Fruit fly (Drosophila melanogaster) whole organism, embryonic: ENCODE results near the gene PIG-C.

ENCODE experiments used
- CG10274 ChIP-seq: fragments of 200-800 bp; sonication (Bioruptor generic); optimal IDR thresholded peaks from 3 replicates; lab custom pipeline; 2017; ENCODE audit warnings: missing biosample characterization, mild to moderate bottlenecking, missing genetic modification characterization
- CG10462 ChIP-seq: fragments of 200-800 bp; sonication (Bioruptor generic); optimal IDR thresholded peaks from 2 replicates; lab custom pipeline; 2016; ENCODE audit warnings: missing biosample characterization, missing genetic modification characterization
- CG11560 ChIP-seq: fragments of 200-800 bp; sonication (Bioruptor generic); IDR thresholded peaks from 3 replicates; pipeline ENCODE4 v1.3.6; 2022; ENCODE audit warnings: missing biosample characterization, missing genetic modification characterization
- CG11695 ChIP-seq: fragments of 200-800 bp; sonication (Bioruptor generic); IDR thresholded peaks from 3 replicates; pipeline ENCODE4 v1.3.6; 2022; ENCODE audit warnings: missing biosample characterization, missing genetic modification characterization
- CG12391 ChIP-seq: fragments of 200-800 bp; sonication (Bioruptor generic); optimal IDR thresholded peaks from 3 replicates; lab custom pipeline; 2018; ENCODE audit warnings: missing biosample characterization, mild to moderate bottlenecking, missing genetic modification characterization, moderate library complexity
- CG12659 ChIP-seq: fragments of 200-800 bp; sonication (Bioruptor generic); optimal IDR thresholded peaks from 3 replicates; lab custom pipeline; 2017; ENCODE audit warnings: mild to moderate bottlenecking, missing biosample characterization, missing genetic modification reagents, missing genetic modification characterization
- CG1602 ChIP-seq: fragments of 200-800 bp; sonication (Bioruptor generic); optimal IDR thresholded peaks from 3 replicates; lab custom pipeline; 2016; ENCODE audit warnings: missing biosample characterization, missing genetic modification characterization
- CG17802 ChIP-seq: fragments of 200-800 bp; sonication (Bioruptor generic); optimal IDR thresholded peaks from 2 replicates; lab custom pipeline; 2018; ENCODE audit warnings: missing biosample characterization, mild to moderate bottlenecking, missing genetic modification characterization, moderate library complexity
- CG2889 ChIP-seq: fragments of 200-800 bp; sonication (Bioruptor generic); IDR thresholded peaks from 3 replicates; pipeline ENCODE4 v1.3.6; 2022; ENCODE audit warnings: missing biosample characterization, missing genetic modification characterization
- CG31224 ChIP-seq: fragments of 200-800 bp; sonication (Bioruptor generic); IDR thresholded peaks from 2 replicates; pipeline ENCODE4 v1.3.6; 2022; ENCODE audit warnings: missing biosample characterization, missing genetic modification characterization
- CG31388 ChIP-seq: fragments of 200-800 bp; sonication (Bioruptor generic); optimal IDR thresholded peaks from 2 replicates; lab custom pipeline; 2016; ENCODE audit warnings: missing biosample characterization, missing genetic modification characterization
- CG31441 ChIP-seq: fragments of 200-800 bp; sonication (Bioruptor generic); IDR thresholded peaks from 2 replicates; pipeline ENCODE4 v1.3.6; 2022; ENCODE audit warnings: missing biosample characterization, missing genetic modification characterization
- CG6765 ChIP-seq: fragments of 200-800 bp; sonication (Bioruptor generic); optimal IDR thresholded peaks from 3 replicates; lab custom pipeline; 2017; ENCODE audit warnings: missing biosample characterization, mild to moderate bottlenecking, missing genetic modification characterization
- CG7357 ChIP-seq: fragments of 200-800 bp; sonication (Bioruptor generic); IDR thresholded peaks from 3 replicates; pipeline ENCODE4 v1.3.6; 2022; ENCODE audit warnings: missing biosample characterization, missing genetic modification characterization
- CG7786 ChIP-seq: fragments of 200-800 bp; sonication (Bioruptor generic); optimal IDR thresholded peaks from 2 replicates; lab custom pipeline; 2016; ENCODE audit warnings: missing biosample characterization, missing genetic modification characterization
- Deaf1 ChIP-seq: fragments of 200-800 bp; optimal IDR thresholded peaks from 3 replicates; lab custom pipeline; 2019; ENCODE audit warnings: missing biosample characterization, mild to moderate bottlenecking, missing genetic modification characterization, moderate library complexity
- E2f1 ChIP-seq: fragments of 200-800 bp; sonication (Bioruptor generic); IDR thresholded peaks from 2 replicates; pipeline ENCODE4 v1.3.6; 2022; ENCODE audit warnings: missing biosample characterization, missing genetic modification characterization
- ERR ChIP-seq: fragments of 200-800 bp; sonication (Bioruptor generic); optimal IDR thresholded peaks from 2 replicates; lab custom pipeline; 2016; ENCODE audit warnings: missing biosample characterization, missing genetic modification characterization
- Gsc ChIP-seq: fragments of 200-800 bp; sonication (Bioruptor generic); IDR thresholded peaks from 2 replicates; pipeline ENCODE4 v1.3.6; 2022; ENCODE audit warnings: missing biosample characterization, missing genetic modification characterization
- HLH4C ChIP-seq: fragments of 200-800 bp; sonication (Bioruptor generic); IDR thresholded peaks from 3 replicates; pipeline ENCODE4 v1.3.6; 2022; ENCODE audit warnings: missing biosample characterization, missing genetic modification characterization; ENCODE audit not compliant: partially characterized antibody
- HLHmδ ChIP-seq: fragments of 200-800 bp; sonication (Bioruptor generic); optimal IDR thresholded peaks from 2 replicates; lab custom pipeline; 2018; ENCODE audit warnings: missing biosample characterization, mild to moderate bottlenecking, missing genetic modification characterization, moderate library complexity
- Hey ChIP-seq: fragments of 200-800 bp; sonication (Bioruptor generic); optimal IDR thresholded peaks from 3 replicates; lab custom pipeline; 2018; ENCODE audit warnings: missing biosample characterization, mild to moderate bottlenecking, missing genetic modification characterization
- MBD-R2 ChIP-seq: fragments of 200-800 bp; sonication (Bioruptor generic); IDR thresholded peaks from 2 replicates; pipeline ENCODE4 v1.3.6; 2022; ENCODE audit warnings: missing biosample characterization, missing genetic modification characterization
- Mrtf ChIP-seq: fragments of 200-800 bp; sonication (Bioruptor generic); IDR thresholded peaks from 3 replicates; pipeline ENCODE4 v1.3.6; 2022; ENCODE audit warnings: missing biosample characterization, missing genetic modification characterization
- NC2β ChIP-seq: fragments of 200-800 bp; sonication (Bioruptor generic); optimal IDR thresholded peaks from 2 replicates; lab custom pipeline; 2016; ENCODE audit warnings: missing biosample characterization, missing genetic modification characterization
- Sox102F ChIP-seq: fragments of 200-800 bp; sonication (Bioruptor generic); optimal IDR thresholded peaks from 2 replicates; lab custom pipeline; 2018; ENCODE audit warnings: missing biosample characterization, mild to moderate bottlenecking, missing genetic modification characterization, moderate library complexity
- ap ChIP-seq: fragments of 200-800 bp; sonication (Bioruptor generic); IDR thresholded peaks from 2 replicates; pipeline ENCODE4 v1.3.6; 2022; ENCODE audit warnings: missing biosample characterization, missing genetic modification characterization
- bsh ChIP-seq, 2 experiments: fragments of 200-800 bp; sonication (Bioruptor generic); optimal IDR thresholded peaks; 2 replicates each; lab custom pipeline; 2017 to 2018; ENCODE audit warnings: mild to moderate bottlenecking in 2 of 2, missing biosample characterization in 2 of 2, missing genetic modification characterization in 2 of 2, moderate library complexity in 1 of 2
- cas ChIP-seq: fragments of 200-800 bp; sonication (Bioruptor generic); IDR thresholded peaks from 2 replicates; pipeline ENCODE4 v1.3.6; 2022; ENCODE audit warnings: missing biosample characterization, missing genetic modification characterization
- chif ChIP-seq, 2 experiments: fragments of 200-800 bp; sonication (Bioruptor generic); optimal IDR thresholded peaks; 3 replicates each; lab custom pipeline; 2016; ENCODE audit warnings: missing biosample characterization in 2 of 2, missing genetic modification characterization in 2 of 2
- danr ChIP-seq: fragments of 200-800 bp; sonication (Bioruptor generic); IDR thresholded peaks from 2 replicates; pipeline ENCODE4 v1.3.6; 2022; ENCODE audit warnings: missing biosample characterization, missing genetic modification characterization
- en ChIP-seq: fragments of 200-800 bp; sonication (Bioruptor generic); optimal IDR thresholded peaks from 2 replicates; lab custom pipeline; 2016; ENCODE audit warnings: missing biosample characterization, missing genetic modification characterization
- ewg ChIP-seq: fragments of 200-800 bp; sonication (Bioruptor generic); optimal IDR thresholded peaks from 3 replicates; lab custom pipeline; 2017; ENCODE audit warnings: mild to moderate bottlenecking, missing biosample characterization, missing genetic modification reagents, missing genetic modification characterization
- fd3F ChIP-seq: fragments of 200-800 bp; sonication (Bioruptor generic); optimal IDR thresholded peaks from 2 replicates; lab custom pipeline; 2018; ENCODE audit warnings: missing biosample characterization, mild to moderate bottlenecking, missing genetic modification characterization, moderate library complexity
- fu2 ChIP-seq: fragments of 200-800 bp; sonication (Bioruptor generic); optimal IDR thresholded peaks from 2 replicates; lab custom pipeline; 2016; ENCODE audit warnings: missing biosample characterization, missing genetic modification characterization
- hth ChIP-seq: fragments of >200 bp; optimal IDR thresholded peaks from 2 replicates; lab custom pipeline; 2017; ENCODE audit warnings: inconsistent platforms
- knrl ChIP-seq: fragments of 200-800 bp; sonication (Bioruptor generic); IDR thresholded peaks from 3 replicates; pipeline ENCODE4 v1.3.6; 2022; ENCODE audit warnings: missing biosample characterization, missing genetic modification characterization; ENCODE audit not compliant: partially characterized antibody
- lilli ChIP-seq: fragments of 200-800 bp; sonication (Bioruptor generic); optimal IDR thresholded peaks from 3 replicates; lab custom pipeline; 2016; ENCODE audit warnings: missing biosample characterization, missing genetic modification characterization
- lov ChIP-seq, 2 experiments: fragments of 200-800 bp in 1 of 2; fragments of >200 bp in 1 of 2; sonication (Bioruptor generic) in 1 of 2; IDR thresholded peaks in 1 of 2; optimal IDR thresholded peaks in 1 of 2; 2 replicates in 1 of 2; 3 replicates in 1 of 2; pipeline versions ENCODE4 v1.3.6 to Lab custom; 2017 to 2022; ENCODE audit warnings: missing biosample characterization in 1 of 2, missing genetic modification characterization in 1 of 2
- mld ChIP-seq: fragments of 200-800 bp; sonication (Bioruptor generic); IDR thresholded peaks from 3 replicates; pipeline ENCODE4 v1.3.6; 2022; ENCODE audit warnings: missing biosample characterization, missing genetic modification characterization; ENCODE audit not compliant: partially characterized antibody
- pan ChIP-seq, 4 experiments: fragments of >200 bp in 3 of 4; fragments of 200-800 bp in 1 of 4; sonication (Bioruptor generic) in 1 of 4; optimal IDR thresholded peaks in 3 of 4; IDR thresholded peaks in 1 of 4; 2 replicates each; pipeline versions ENCODE4 v1.3.6 to Lab custom; 2017 to 2022; ENCODE audit warnings: missing biosample characterization in 2 of 4, missing genetic modification characterization in 2 of 4, mixed read lengths in 1 of 4
- shn ChIP-seq: fragments of 200-800 bp; sonication (Bioruptor generic); optimal IDR thresholded peaks from 3 replicates; lab custom pipeline; 2016; ENCODE audit warnings: missing biosample characterization, missing genetic modification characterization
- slp2 ChIP-seq: fragments of 200-800 bp; sonication (Bioruptor generic); optimal IDR thresholded peaks from 2 replicates; lab custom pipeline; 2016; ENCODE audit warnings: missing biosample characterization, missing genetic modification characterization
- stc ChIP-seq: fragments of 200-800 bp; sonication (Bioruptor generic); IDR thresholded peaks from 2 replicates; pipeline ENCODE4 v1.3.6; 2022; ENCODE audit warnings: missing biosample characterization, missing genetic modification characterization
- trem ChIP-seq: fragments of 200-800 bp; optimal IDR thresholded peaks from 3 replicates; lab custom pipeline; 2019; ENCODE audit warnings: missing biosample characterization, mild to moderate bottlenecking, missing genetic modification characterization, moderate library complexity
- tup ChIP-seq: fragments of 200-800 bp; sonication (Bioruptor generic); optimal IDR thresholded peaks from 2 replicates; lab custom pipeline; 2016; ENCODE audit warnings: missing biosample characterization, mild to moderate bottlenecking, missing genetic modification characterization, moderate library complexity
- vfl ChIP-seq: fragments of 200-800 bp; sonication (Bioruptor generic); optimal IDR thresholded peaks from 2 replicates; lab custom pipeline; 2016; ENCODE audit warnings: missing biosample characterization, missing genetic modification characterization
- wdn ChIP-seq: fragments of 200-800 bp; sonication (Bioruptor generic); IDR thresholded peaks from 2 replicates; pipeline ENCODE4 v1.3.6; 2022; ENCODE audit warnings: missing biosample characterization, missing genetic modification characterization
- zen2 ChIP-seq: fragments of 200-800 bp; sonication (Bioruptor generic); IDR thresholded peaks from 3 replicates; pipeline ENCODE4 v1.3.6; 2022; ENCODE audit warnings: missing biosample characterization, missing genetic modification characterization; ENCODE audit not compliant: partially characterized antibody

PIG-C gene

DNA sequence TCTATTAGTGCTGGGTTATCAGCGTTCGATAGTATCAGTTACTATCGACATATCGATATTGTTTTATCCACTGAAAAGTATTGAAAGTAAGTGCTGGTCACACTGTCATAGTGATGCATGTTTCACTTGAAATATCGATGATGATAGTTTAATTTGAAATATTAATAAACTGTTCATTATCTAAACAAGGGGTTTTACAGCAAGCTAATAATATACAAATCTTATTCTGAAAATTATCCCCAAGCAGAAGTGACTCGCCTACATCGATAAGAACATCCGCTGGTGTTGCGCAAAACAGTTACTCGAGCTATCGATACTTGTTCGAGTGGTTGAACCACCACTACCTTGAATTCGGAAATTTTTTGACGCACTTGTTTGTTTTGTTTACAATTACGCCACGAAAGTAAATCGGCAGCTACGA, at the start of gene PIG-C, which contains the start of the genes CG12016 and Dpm2 (continued):
- TF ChIP-seq trem: peak; percentile 77
- TF ChIP-seq lov (optimal IDR thresholded peaks at IDR 0.05; lab: Kevin White, UChicago): no peak
- 0 out of 3 replicates have a peak, but pooled peaks have one; percentile 9 for TF ChIP-seq lov (GFP tag; IDR thresholded peaks at IDR 0.05; lab: Robert Waterston, UW)
- peak; percentile 62 for TF ChIP-seq fu2 (GFP tag; lab: Kevin White, UChicago)
- peak; percentile 64 to 68 for TF ChIP-seq chif (GFP tag; optimal IDR thresholded peaks at IDR 0.05; lab: Kevin White, UChicago)
- peak; percentile 54; the same call in 1 of the 3 replicates for TF ChIP-seq CG7357 (GFP tag; lab: Robert Waterston, UW)
- TF ChIP-seq CG31441: peak; percentile 69; the same call in 1 of the 2 replicates
- peak; percentile 55 for TF ChIP-seq vfl (GFP tag; lab: Kevin White, UChicago)
- peak; percentile 81 for TF ChIP-seq shn (GFP tag; lab: Kevin White, UChicago)
- TF ChIP-seq ERR (GFP tag; lab: Kevin White, UChicago): peak; percentile 36
- no peak for TF ChIP-seq pan (optimal IDR thresholded peaks at IDR 0.05; lab: Kevin White, UChicago)
- TF ChIP-seq pan (GFP tag; optimal IDR thresholded peaks at IDR 0.05 in 1 of 2, IDR thresholded peaks at IDR 0.05 in 1 of 2): peak in 1 of 2 experiments; percentile 54
- peak; percentile 53; the same call in 1 of the 2 replicates for TF ChIP-seq CG31224
- peak; percentile 53; the same call in 1 of the 2 replicates for TF ChIP-seq cas
- peak; percentile 25 for TF ChIP-seq CG31388 (GFP tag; lab: Kevin White, UChicago)
- TF ChIP-seq mld (GFP tag; lab: Robert Waterston, UW): peak; percentile 79; the same call in 2 of the 3 replicates
- no peak for TF ChIP-seq danr (GFP tag; lab: Robert Waterston, UW)
- TF ChIP-seq CG7786: peak; percentile 71
- no peak for TF ChIP-seq HLHmδ (GFP tag; lab: Kevin White, UChicago)
- TF ChIP-seq Deaf1: peak; percentile 58
- TF ChIP-seq Mrtf: no peak
- no peak for TF ChIP-seq Hey
- no peak for TF ChIP-seq CG6765 (GFP tag; lab: Kevin White, UChicago)
- peak; percentile 86 for TF ChIP-seq CG12659 (GFP tag; lab: Kevin White, UChicago)
- TF ChIP-seq Gsc (GFP tag; lab: Robert Waterston, UW): no peak
- TF ChIP-seq slp2 (GFP tag; lab: Kevin White, UChicago): peak; percentile 66
- TF ChIP-seq ewg (GFP tag; lab: Kevin White, UChicago): peak; percentile 80
- TF ChIP-seq CG11560 (tag; lab: Robert Waterston, UW): peak; percentile 38; the same call in 1 of the 3 replicates
- no peak for TF ChIP-seq hth (lab: Kevin White, UChicago)
- TF ChIP-seq stc (GFP tag; lab: Robert Waterston, UW): no peak
- peak; percentile 98 for TF ChIP-seq knrl (GFP tag; lab: Robert Waterston, UW)
- TF ChIP-seq CG11695 (GFP tag; lab: Robert Waterston, UW): no peak
- TF ChIP-seq CG17802: peak; percentile 18
- peak; percentile 63 for TF ChIP-seq NC2β
- peak; percentile 49 for TF ChIP-seq CG10462 (GFP tag; lab: Kevin White, UChicago)
- peak; percentile 35 for TF ChIP-seq en (GFP tag; lab: Kevin White, UChicago)
- peak; percentile 52; the same call in 1 of the 2 replicates for TF ChIP-seq wdn (GFP tag; lab: Robert Waterston, UW)
- TF ChIP-seq MBD-R2 (GFP tag; lab: Robert Waterston, UW): peak; percentile 89
- TF ChIP-seq lilli: peak; percentile 89
- TF ChIP-seq CG1602 (GFP tag; lab: Kevin White, UChicago): peak; percentile 59
- peak in 1 of 2 experiments; percentile 43 for TF ChIP-seq bsh (GFP tag; optimal IDR thresholded peaks at IDR 0.05; lab: Kevin White, UChicago)
- 0 out of 3 replicates have a peak, but pooled peaks have one; percentile 38 for TF ChIP-seq CG2889 (GFP tag; lab: Robert Waterston, UW)
- 0 out of 2 replicates have a peak, but pooled peaks have one; percentile 45 for TF ChIP-seq E2f1 (GFP tag; lab: Robert Waterston, UW)
- peak; percentile 92 for TF ChIP-seq zen2
- peak; percentile 95 for TF ChIP-seq HLH4C (GFP tag; lab: Robert Waterston, UW)
- TF ChIP-seq ap (GFP tag; lab: Robert Waterston, UW): no peak
- peak; percentile 84 for TF ChIP-seq CG12391
- TF ChIP-seq fd3F: peak; percentile 12
- TF ChIP-seq tup (GFP tag; lab: Kevin White, UChicago): peak; percentile 20
- TF ChIP-seq CG10274 (GFP tag; lab: Kevin White, UChicago): no peak
- TF ChIP-seq Sox102F (GFP tag; lab: Kevin White, UChicago): no peak
